Fruit fly (Drosophila melanogaster) whole organism, embryonic: ENCODE results near the gene CG43322.

ENCODE experiments used
- B-H2 ChIP-seq: fragments of 200-800 bp; sonication (Bioruptor generic); optimal IDR thresholded peaks from 2 replicates; lab custom pipeline; 2018; ENCODE audit warnings: missing biosample characterization, mild to moderate bottlenecking, missing genetic modification characterization
- BEAF-32 ChIP-seq: fragments of 200-800 bp; sonication (Bioruptor generic); optimal IDR thresholded peaks from 3 replicates; lab custom pipeline; 2017; ENCODE audit warnings: missing biosample characterization, missing genetic modification characterization, mild to moderate bottlenecking, moderate library complexity, missing genetic modification reagents
- Bdp1 ChIP-seq: fragments of 200-800 bp; sonication (Bioruptor generic); optimal IDR thresholded peaks from 3 replicates; lab custom pipeline; 2016; ENCODE audit warnings: missing biosample characterization, missing genetic modification characterization
- CG11085 ChIP-seq: fragments of 200-800 bp; sonication (Bioruptor generic); IDR thresholded peaks from 2 replicates; pipeline ENCODE4 v1.3.6; 2022; ENCODE audit warnings: missing biosample characterization, missing genetic modification characterization
- CG11093 ChIP-seq: fragments of 200-800 bp; sonication (Bioruptor generic); IDR thresholded peaks from 3 replicates; pipeline ENCODE4 v1.3.6; 2022; ENCODE audit warnings: missing biosample characterization, missing genetic modification characterization
- CG11456 ChIP-seq: fragments of 200-800 bp; sonication (Bioruptor generic); IDR thresholded peaks from 3 replicates; pipeline ENCODE4 v1.3.6; 2022; ENCODE audit warnings: missing biosample characterization, missing genetic modification characterization
- CG11723 ChIP-seq: fragments of 200-800 bp; sonication (Bioruptor generic); optimal IDR thresholded peaks from 2 replicates; lab custom pipeline; 2017; ENCODE audit warnings: missing biosample characterization, mild to moderate bottlenecking, missing genetic modification characterization
- CG12744 ChIP-seq: fragments of 200-800 bp; sonication (Bioruptor generic); optimal IDR thresholded peaks from 2 replicates; lab custom pipeline; 2016; ENCODE audit warnings: missing biosample characterization, missing genetic modification characterization
- CG12942 ChIP-seq: fragments of 200-800 bp; sonication (Bioruptor generic); optimal IDR thresholded peaks from 3 replicates; lab custom pipeline; 2016; ENCODE audit warnings: missing biosample characterization, missing genetic modification characterization
- CG15696 ChIP-seq: fragments of 200-800 bp; sonication (Bioruptor generic); optimal IDR thresholded peaks from 2 replicates; lab custom pipeline; 2019; ENCODE audit warnings: missing biosample characterization, mild to moderate bottlenecking, missing genetic modification characterization, moderate library complexity
- CG16779 ChIP-seq: fragments of 200-800 bp; sonication (Bioruptor generic); IDR thresholded peaks from 2 replicates; pipeline ENCODE4 v1.3.6; 2022; ENCODE audit warnings: missing biosample characterization, missing genetic modification characterization
- CG2116 ChIP-seq: fragments of 200-800 bp; sonication (Bioruptor generic); optimal IDR thresholded peaks from 3 replicates; lab custom pipeline; 2018; ENCODE audit warnings: missing biosample characterization, mild to moderate bottlenecking, missing genetic modification characterization
- CG33557 ChIP-seq: fragments of 200-800 bp; sonication (Bioruptor generic); optimal IDR thresholded peaks from 2 replicates; lab custom pipeline; 2019; ENCODE audit warnings: missing biosample characterization, mild to moderate bottlenecking, missing genetic modification characterization, moderate library complexity
- CG34376 ChIP-seq: fragments of 200-800 bp; sonication (Bioruptor generic); optimal IDR thresholded peaks from 2 replicates; lab custom pipeline; 2018; ENCODE audit warnings: missing biosample characterization, mild to moderate bottlenecking, missing genetic modification characterization
- CG3726 ChIP-seq: fragments of 200-800 bp; sonication (Bioruptor generic); IDR thresholded peaks from 3 replicates; pipeline ENCODE4, ENCODE4 v1.3.6; 2022; ENCODE audit warnings: missing biosample characterization, missing genetic modification characterization
- CG4282 ChIP-seq: fragments of 200-800 bp; sonication (Bioruptor generic); optimal IDR thresholded peaks from 2 replicates; lab custom pipeline; 2016; ENCODE audit warnings: missing biosample characterization, missing genetic modification characterization
- CG4360 ChIP-seq: fragments of 200-800 bp; sonication (Bioruptor generic); IDR thresholded peaks from 2 replicates; pipeline ENCODE4 v1.3.6; 2022; ENCODE audit warnings: missing biosample characterization, missing genetic modification characterization
- CG6272 ChIP-seq: fragments of 200-800 bp; sonication (Bioruptor generic); IDR thresholded peaks from 2 replicates; pipeline ENCODE4 v1.3.6; 2022; ENCODE audit warnings: missing biosample characterization, missing genetic modification characterization
- CG6654 ChIP-seq: fragments of 200-800 bp; sonication (Bioruptor generic); optimal IDR thresholded peaks from 2 replicates; lab custom pipeline; 2017; ENCODE audit warnings: missing biosample characterization, mild to moderate bottlenecking, missing genetic modification characterization
- CG7928 ChIP-seq: fragments of 200-800 bp; sonication (Bioruptor generic); optimal IDR thresholded peaks from 2 replicates; lab custom pipeline; 2017; ENCODE audit warnings: missing biosample characterization, mild to moderate bottlenecking, missing genetic modification characterization
- CG9215 ChIP-seq: fragments of 200-800 bp; sonication (Bioruptor generic); IDR thresholded peaks from 2 replicates; pipeline ENCODE4 v1.3.6; 2022; ENCODE audit warnings: missing biosample characterization, missing genetic modification characterization
- CG9437 ChIP-seq: fragments of 200-800 bp; sonication (Bioruptor generic); optimal IDR thresholded peaks from 2 replicates; lab custom pipeline; 2018; ENCODE audit warnings: missing biosample characterization, mild to moderate bottlenecking, missing genetic modification characterization
- CG9609 ChIP-seq: fragments of 200-800 bp; sonication (Bioruptor generic); optimal IDR thresholded peaks from 3 replicates; lab custom pipeline; 2016; ENCODE audit warnings: missing biosample characterization, missing genetic modification characterization
- Dll ChIP-seq: fragments of 200-800 bp; sonication (Bioruptor generic); IDR thresholded peaks from 4 replicates; pipeline ENCODE4 v1.3.6; 2022; ENCODE audit warnings: missing biosample characterization, missing genetic modification characterization; ENCODE audit not compliant: partially characterized antibody
- Doc2 ChIP-seq: fragments of 200-800 bp; sonication (Bioruptor generic); IDR thresholded peaks from 2 replicates; pipeline ENCODE4 v1.3.6; 2022; ENCODE audit warnings: missing biosample characterization, missing genetic modification characterization
- E2f2 ChIP-seq: fragments of 200-800 bp; sonication (Bioruptor generic); IDR thresholded peaks from 2 replicates; pipeline ENCODE4 v1.3.6; 2022; ENCODE audit warnings: missing biosample characterization, missing genetic modification characterization
- Gug ChIP-seq: fragments of 200-800 bp; sonication (Bioruptor generic); IDR thresholded peaks from 4 replicates; pipeline ENCODE4 v1.3.6; 2022; ENCODE audit warnings: missing biosample characterization, missing genetic modification characterization
- H15 ChIP-seq: fragments of 200-800 bp; sonication (Bioruptor generic); IDR thresholded peaks from 3 replicates; pipeline ENCODE4 v1.3.6; 2022; ENCODE audit warnings: missing biosample characterization, missing genetic modification characterization
- Hr39 ChIP-seq: fragments of >200 bp; optimal IDR thresholded peaks from 2 replicates; lab custom pipeline; 2017
- MBD-R2 ChIP-seq: fragments of 200-800 bp; sonication (Bioruptor generic); IDR thresholded peaks from 2 replicates; pipeline ENCODE4 v1.3.6; 2022; ENCODE audit warnings: missing biosample characterization, missing genetic modification characterization
- MESR4 ChIP-seq: fragments of 200-800 bp; sonication (Bioruptor generic); optimal IDR thresholded peaks from 2 replicates; lab custom pipeline; 2018; ENCODE audit warnings: missing biosample characterization, mild to moderate bottlenecking, missing genetic modification characterization, moderate library complexity
- MTF-1 ChIP-seq: fragments of 200-800 bp; sonication (Bioruptor generic); optimal IDR thresholded peaks from 2 replicates; lab custom pipeline; 2018; ENCODE audit warnings: missing biosample characterization, mild to moderate bottlenecking, missing genetic modification characterization, borderline replicate concordance
- NC2β ChIP-seq: fragments of 200-800 bp; sonication (Bioruptor generic); optimal IDR thresholded peaks from 2 replicates; lab custom pipeline; 2016; ENCODE audit warnings: missing biosample characterization, missing genetic modification characterization
- NFAT ChIP-seq: fragments of 200-800 bp; sonication (Bioruptor generic); IDR thresholded peaks from 2 replicates; pipeline ENCODE4 v1.3.6; 2022; ENCODE audit warnings: missing biosample characterization, missing genetic modification characterization
- Oaz ChIP-seq: fragments of 200-800 bp; sonication (Bioruptor generic); IDR thresholded peaks from 2 replicates; pipeline ENCODE4 v1.3.6; 2022; ENCODE audit warnings: missing biosample characterization, missing genetic modification characterization
- PHDP ChIP-seq: fragments of 200-800 bp; sonication (Bioruptor generic); optimal IDR thresholded peaks from 3 replicates; lab custom pipeline; 2018; ENCODE audit warnings: missing biosample characterization, mild to moderate bottlenecking, missing genetic modification characterization, moderate library complexity
- Sox100B ChIP-seq: fragments of 200-800 bp; sonication (Bioruptor generic); optimal IDR thresholded peaks from 3 replicates; lab custom pipeline; 2018; ENCODE audit warnings: missing biosample characterization, mild to moderate bottlenecking, missing genetic modification characterization
- Ssrp ChIP-seq: fragments of 200-800 bp; sonication (Bioruptor generic); optimal IDR thresholded peaks from 2 replicates; lab custom pipeline; 2018; ENCODE audit warnings: missing biosample characterization, mild to moderate bottlenecking, missing genetic modification characterization, moderate library complexity
- Vsx1 ChIP-seq: fragments of 200-800 bp; sonication (Bioruptor generic); optimal IDR thresholded peaks from 2 replicates; lab custom pipeline; 2017; ENCODE audit warnings: missing biosample characterization, mild to moderate bottlenecking, missing genetic modification characterization, missing genetic modification reagents
- bbx ChIP-seq: fragments of 200-800 bp; sonication (Bioruptor generic); IDR thresholded peaks from 2 replicates; pipeline ENCODE4 v1.3.6; 2022; ENCODE audit warnings: missing biosample characterization, missing genetic modification characterization; ENCODE audit not compliant: partially characterized antibody
- bowl ChIP-seq: fragments of 200-800 bp; sonication (Bioruptor generic); IDR thresholded peaks from 2 replicates; pipeline ENCODE4 v1.3.6; 2022; ENCODE audit warnings: missing biosample characterization, missing genetic modification characterization
- crp ChIP-seq, 2 experiments: fragments of 200-800 bp; sonication (Bioruptor generic); optimal IDR thresholded peaks; 2 replicates in 1 of 2; 3 replicates in 1 of 2; lab custom pipeline; 2017; ENCODE audit warnings: missing biosample characterization in 2 of 2, missing genetic modification characterization in 2 of 2, mild to moderate bottlenecking in 1 of 2, moderate library complexity in 1 of 2
- fd102C ChIP-seq: fragments of 200-800 bp; sonication (Bioruptor generic); optimal IDR thresholded peaks from 2 replicates; lab custom pipeline; 2018; ENCODE audit warnings: missing biosample characterization, mild to moderate bottlenecking, missing genetic modification characterization, moderate library complexity
- gem ChIP-seq: fragments of 200-800 bp; sonication (Bioruptor generic); optimal IDR thresholded peaks from 2 replicates; lab custom pipeline; 2019; ENCODE audit warnings: missing biosample characterization, mild to moderate bottlenecking, missing genetic modification characterization, moderate library complexity
- insv ChIP-seq, 2 experiments: fragments of 200-800 bp; sonication (Bioruptor generic); optimal IDR thresholded peaks; 3 replicates each; lab custom pipeline; 2016 to 2018; ENCODE audit warnings: missing biosample characterization in 2 of 2, missing genetic modification characterization in 2 of 2
- jing ChIP-seq: fragments of 200-800 bp; sonication (Bioruptor generic); optimal IDR thresholded peaks from 2 replicates; lab custom pipeline; 2018; ENCODE audit warnings: missing biosample characterization, mild to moderate bottlenecking, missing genetic modification characterization
- mld ChIP-seq: fragments of 200-800 bp; sonication (Bioruptor generic); IDR thresholded peaks from 3 replicates; pipeline ENCODE4 v1.3.6; 2022; ENCODE audit warnings: missing biosample characterization, missing genetic modification characterization; ENCODE audit not compliant: partially characterized antibody
- pfk ChIP-seq: fragments of 200-800 bp; sonication (Bioruptor generic); optimal IDR thresholded peaks from 2 replicates; lab custom pipeline; 2018; ENCODE audit warnings: missing biosample characterization, mild to moderate bottlenecking, missing genetic modification characterization, moderate library complexity
- prd ChIP-seq, 3 experiments: fragments of >200 bp in 2 of 3; fragments of 200-800 bp in 1 of 3; sonication (Bioruptor generic) in 1 of 3; optimal IDR thresholded peaks in 2 of 3; IDR thresholded peaks in 1 of 3; 2 replicates in 2 of 3; 3 replicates in 1 of 3; pipeline versions ENCODE4 v1.3.6 to Lab custom; 2017 to 2022; ENCODE audit warnings: missing biosample characterization in 1 of 3, missing genetic modification characterization in 1 of 3
- stwl ChIP-seq: fragments of 200-800 bp; sonication (Bioruptor generic); optimal IDR thresholded peaks from 3 replicates; lab custom pipeline; 2018; ENCODE audit warnings: missing biosample characterization, mild to moderate bottlenecking, missing genetic modification characterization, moderate library complexity
- tup ChIP-seq: fragments of 200-800 bp; sonication (Bioruptor generic); optimal IDR thresholded peaks from 2 replicates; lab custom pipeline; 2016; ENCODE audit warnings: missing biosample characterization, mild to moderate bottlenecking, missing genetic modification characterization, moderate library complexity

The CG43322 gene

DNA sequence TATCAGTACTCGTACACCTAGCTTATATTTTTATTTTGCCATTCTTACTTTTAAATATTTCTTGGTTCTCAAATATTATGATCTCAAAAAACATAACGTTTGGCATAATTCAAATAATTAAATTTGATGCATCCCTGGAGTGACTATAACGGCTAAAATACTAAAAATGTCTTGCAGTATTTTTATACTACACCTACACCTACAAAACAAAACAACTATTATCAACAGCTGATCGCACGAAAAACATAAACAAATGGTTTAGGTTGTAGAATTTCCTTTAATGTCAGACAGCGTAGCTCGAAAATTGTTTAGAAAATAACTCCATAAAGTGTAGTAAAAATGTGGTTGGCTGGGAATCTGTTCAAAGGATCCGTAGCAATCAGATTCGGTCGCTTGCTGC, at the start of gene CG43322:
Gene CG43322 (plus strand): TSS at position 240 of the 400 bp plus-strand sequence.
- TF ChIP-seq CG6272 (GFP tag; lab: Robert Waterston, UW) = no peak
- TF ChIP-seq Doc2 (GFP tag; lab: Robert Waterston, UW) = no peak
- no peak for TF ChIP-seq CG12942 (GFP tag; lab: Kevin White, UChicago)
- no peak for TF ChIP-seq CG9215 (GFP tag; lab: Robert Waterston, UW)
- TF ChIP-seq CG11093 (GFP tag; lab: Robert Waterston, UW) = no peak
- TF ChIP-seq CG34376 = no peak
- TF ChIP-seq CG16779 (GFP tag; lab: Robert Waterston, UW) = no peak
- no peak for TF ChIP-seq Ssrp (tag; lab: Kevin White, UChicago)
- no peak for TF ChIP-seq bowl (GFP tag; lab: Robert Waterston, UW)
- TF ChIP-seq MESR4 (GFP tag; lab: Kevin White, UChicago) = peak; percentile 6
- no peak for TF ChIP-seq B-H2
- TF ChIP-seq prd (optimal IDR thresholded peaks at IDR 0.05; lab: Kevin White, UChicago) = no peak
- TF ChIP-seq prd (GFP tag; IDR thresholded peaks at IDR 0.05; lab: Robert Waterston, UW) = no peak
- TF ChIP-seq Dll (GFP tag; lab: Robert Waterston, UW) = peak; percentile 34; the same call in 1 of the 4 replicates
- TF ChIP-seq CG11085 = no peak
- TF ChIP-seq CG9437 (GFP tag; lab: Kevin White, UChicago) = no peak
- peak; percentile 2 for TF ChIP-seq CG2116
- TF ChIP-seq CG7928 = peak; percentile 88
- TF ChIP-seq gem (tag; lab: Kevin White, UChicago) = no peak
- TF ChIP-seq Sox100B = no peak
- TF ChIP-seq H15 (GFP tag; lab: Robert Waterston, UW) = no peak
- no peak for TF ChIP-seq NC2β (GFP tag; lab: Kevin White, UChicago)
- TF ChIP-seq BEAF-32 (GFP tag; lab: Kevin White, UChicago) = peak; percentile 1
- no peak for TF ChIP-seq CG9609 (GFP tag; lab: Kevin White, UChicago)
- TF ChIP-seq CG4282 (GFP tag; lab: Kevin White, UChicago) = no peak
- TF ChIP-seq Bdp1 (GFP tag; lab: Kevin White, UChicago) = no peak
- TF ChIP-seq CG4360 = no peak
- TF ChIP-seq CG12744 (GFP tag; lab: Kevin White, UChicago) = no peak
- no peak for TF ChIP-seq PHDP (tag; lab: Kevin White, UChicago)
- no peak for TF ChIP-seq CG11456 (GFP tag; lab: Robert Waterston, UW)
- TF ChIP-seq CG3726 (GFP tag; lab: Robert Waterston, UW) = no peak
- TF ChIP-seq jing (GFP tag; lab: Kevin White, UChicago) = no peak
- TF ChIP-seq E2f2 (GFP tag; lab: Robert Waterston, UW) = peak; percentile 47; the same call in 1 of the 2 replicates
- TF ChIP-seq NFAT = no peak
- peak; percentile 2 to 85 for TF ChIP-seq crp (GFP tag; optimal IDR thresholded peaks at IDR 0.05; lab: Kevin White, UChicago)
- no peak for TF ChIP-seq insv (GFP tag; optimal IDR thresholded peaks at IDR 0.05; lab: Kevin White, UChicago)
- TF ChIP-seq stwl (tag; lab: Kevin White, UChicago) = peak; percentile 45
- no peak for TF ChIP-seq Hr39 (lab: Kevin White, UChicago)
- no peak for TF ChIP-seq tup (GFP tag; lab: Kevin White, UChicago)
- TF ChIP-seq CG6654 = no peak
- no peak for TF ChIP-seq CG15696 (tag; lab: Kevin White, UChicago)
- no peak for TF ChIP-seq MTF-1 (GFP tag; lab: Kevin White, UChicago)
- TF ChIP-seq mld (GFP tag; lab: Robert Waterston, UW) = no peak
- no peak for TF ChIP-seq fd102C (GFP tag; lab: Kevin White, UChicago)
- TF ChIP-seq Oaz (GFP tag; lab: Robert Waterston, UW) = no peak
- no peak for TF ChIP-seq bbx (GFP tag; lab: Robert Waterston, UW)
- no peak for TF ChIP-seq pfk
- no peak for TF ChIP-seq Gug (GFP tag; lab: Robert Waterston, UW)
- no peak for TF ChIP-seq Vsx1 (GFP tag; lab: Kevin White, UChicago)
- TF ChIP-seq CG11723 = no peak
- peak; percentile 56; the same call in 1 of the 2 replicates for TF ChIP-seq MBD-R2 (GFP tag; lab: Robert Waterston, UW)
- no peak for TF ChIP-seq CG33557 (GFP tag; lab: Kevin White, UChicago)
